Fruit fly (Drosophila melanogaster) whole organism, embryonic: ENCODE results near the gene CG10863.

Source experiments
- Blimp-1 ChIP-seq: fragments of 200-800 bp; sonication (Bioruptor generic); optimal IDR thresholded peaks from 3 replicates; lab custom pipeline; 2018; ENCODE audit warnings: missing biosample characterization, missing genetic modification characterization, mild to moderate bottlenecking, moderate library complexity, missing genetic modification reagents
- CG10565 ChIP-seq: fragments of 200-800 bp; sonication (Bioruptor generic); optimal IDR thresholded peaks from 3 replicates; lab custom pipeline; 2016; ENCODE audit warnings: missing biosample characterization, mild to moderate bottlenecking, missing genetic modification characterization
- CG11456 ChIP-seq: fragments of 200-800 bp; sonication (Bioruptor generic); IDR thresholded peaks from 3 replicates; pipeline ENCODE4 v1.3.6; 2022; ENCODE audit warnings: missing biosample characterization, missing genetic modification characterization
- CG13624 ChIP-seq: fragments of 200-800 bp; sonication (Bioruptor generic); optimal IDR thresholded peaks from 2 replicates; lab custom pipeline; 2016; ENCODE audit warnings: missing biosample characterization, missing genetic modification characterization
- CG13894 ChIP-seq: fragments of 200-800 bp; sonication (Bioruptor generic); optimal IDR thresholded peaks from 3 replicates; lab custom pipeline; 2018; ENCODE audit warnings: missing biosample characterization, mild to moderate bottlenecking, missing genetic modification characterization, moderate library complexity
- CG32772 ChIP-seq: fragments of 200-800 bp; sonication (Bioruptor generic); IDR thresholded peaks from 2 replicates; pipeline ENCODE4 v1.3.6; 2022; ENCODE audit warnings: missing biosample characterization, missing genetic modification characterization
- CG34224 ChIP-seq: fragments of 200-800 bp; sonication (Bioruptor generic); IDR thresholded peaks from 3 replicates; pipeline ENCODE4 v1.3.6; 2022; ENCODE audit warnings: missing biosample characterization, missing genetic modification characterization; ENCODE audit not compliant: partially characterized antibody
- CG4617 ChIP-seq: fragments of 200-800 bp; sonication (Bioruptor generic); optimal IDR thresholded peaks from 3 replicates; lab custom pipeline; 2016; ENCODE audit warnings: missing biosample characterization, missing genetic modification characterization, borderline replicate concordance
- CG4707 ChIP-seq: fragments of 200-800 bp; sonication (Bioruptor generic); optimal IDR thresholded peaks from 2 replicates; lab custom pipeline; 2018; ENCODE audit warnings: missing biosample characterization, mild to moderate bottlenecking, missing genetic modification characterization, moderate library complexity
- CG4854 ChIP-seq: fragments of 200-800 bp; sonication (Bioruptor generic); optimal IDR thresholded peaks from 2 replicates; lab custom pipeline; 2016; ENCODE audit warnings: missing biosample characterization, missing genetic modification characterization, inconsistent platforms
- CG9932 ChIP-seq: fragments of 200-800 bp; sonication (Bioruptor generic); IDR thresholded peaks from 2 replicates; pipeline ENCODE4 v1.3.6; 2022; ENCODE audit warnings: missing biosample characterization, missing genetic modification characterization
- CHES-1-like ChIP-seq: fragments of 200-800 bp; sonication (Bioruptor generic); optimal IDR thresholded peaks from 2 replicates; lab custom pipeline; 2016; ENCODE audit warnings: missing biosample characterization, missing genetic modification characterization
- CTCF ChIP-seq: fragments of 200-800 bp; sonication (Bioruptor generic); optimal IDR thresholded peaks from 2 replicates; lab custom pipeline; 2017; ENCODE audit warnings: missing biosample characterization, mild to moderate bottlenecking, missing genetic modification characterization, moderate library complexity
- Chrac-16 ChIP-seq: fragments of 200-800 bp; sonication (Bioruptor generic); optimal IDR thresholded peaks from 3 replicates; lab custom pipeline; 2016; ENCODE audit warnings: missing biosample characterization, missing genetic modification characterization
- D19A ChIP-seq: fragments of 200-800 bp; optimal IDR thresholded peaks from 3 replicates; lab custom pipeline; 2019; ENCODE audit warnings: missing biosample characterization, mild to moderate bottlenecking, missing genetic modification characterization, moderate library complexity
- Gsc ChIP-seq: fragments of 200-800 bp; sonication (Bioruptor generic); IDR thresholded peaks from 2 replicates; pipeline ENCODE4 v1.3.6; 2022; ENCODE audit warnings: missing biosample characterization, missing genetic modification characterization
- Gug ChIP-seq: fragments of 200-800 bp; sonication (Bioruptor generic); IDR thresholded peaks from 4 replicates; pipeline ENCODE4 v1.3.6; 2022; ENCODE audit warnings: missing biosample characterization, missing genetic modification characterization
- H15 ChIP-seq: fragments of 200-800 bp; sonication (Bioruptor generic); IDR thresholded peaks from 3 replicates; pipeline ENCODE4 v1.3.6; 2022; ENCODE audit warnings: missing biosample characterization, missing genetic modification characterization
- Hr51 ChIP-seq, 2 experiments: fragments of 200-800 bp; sonication (Bioruptor generic); optimal IDR thresholded peaks; 2 replicates in 1 of 2; 3 replicates in 1 of 2; lab custom pipeline; 2016 to 2018; ENCODE audit warnings: missing biosample characterization in 2 of 2, missing genetic modification characterization in 2 of 2, mild to moderate bottlenecking in 1 of 2, moderate library complexity in 1 of 2
- Kr ChIP-seq: fragments of 200-800 bp; sonication (Bioruptor generic); optimal IDR thresholded peaks from 2 replicates; lab custom pipeline; 2017; ENCODE audit warnings: missing biosample characterization, mild to moderate bottlenecking, missing genetic modification characterization
- MTF-1 ChIP-seq: fragments of 200-800 bp; sonication (Bioruptor generic); optimal IDR thresholded peaks from 2 replicates; lab custom pipeline; 2018; ENCODE audit warnings: missing biosample characterization, mild to moderate bottlenecking, missing genetic modification characterization, borderline replicate concordance
- Med ChIP-seq: fragments of 200-800 bp; sonication (Bioruptor generic); peaks from one replicate; lab custom pipeline; 2016; ENCODE audit warnings: missing biosample characterization, missing genetic modification characterization, mild to moderate bottlenecking, inconsistent platforms, moderate library complexity
- NK7.1 ChIP-seq: fragments of 200-800 bp; sonication (Bioruptor generic); optimal IDR thresholded peaks from 3 replicates; lab custom pipeline; 2016; ENCODE audit warnings: missing biosample characterization, missing genetic modification characterization
- Oli ChIP-seq: fragments of 200-800 bp; sonication (Bioruptor generic); optimal IDR thresholded peaks from 2 replicates; lab custom pipeline; 2018; ENCODE audit warnings: missing biosample characterization, mild to moderate bottlenecking, missing genetic modification characterization, moderate library complexity
- Opbp ChIP-seq: fragments of 200-800 bp; sonication (Bioruptor generic); IDR thresholded peaks from 3 replicates; pipeline ENCODE4 v1.3.6; 2022; ENCODE audit warnings: missing biosample characterization, missing genetic modification characterization; ENCODE audit not compliant: partially characterized antibody
- Optix ChIP-seq: fragments of 200-800 bp; sonication (Bioruptor generic); IDR thresholded peaks from 3 replicates; pipeline ENCODE4 v1.3.6; 2022; ENCODE audit warnings: missing biosample characterization, missing genetic modification characterization
- Taf1 ChIP-seq: fragments of 200-800 bp; sonication (Bioruptor generic); IDR thresholded peaks from 2 replicates; pipeline ENCODE4 v1.3.6; 2022; ENCODE audit warnings: missing biosample characterization, missing genetic modification characterization
- br ChIP-seq: fragments of >200 bp; optimal IDR thresholded peaks from 2 replicates; lab custom pipeline; 2017
- btn ChIP-seq: fragments of 200-800 bp; sonication (Bioruptor generic); optimal IDR thresholded peaks from 2 replicates; lab custom pipeline; 2016; ENCODE audit warnings: missing biosample characterization, missing genetic modification characterization
- cad ChIP-seq: fragments of >200 bp; optimal IDR thresholded peaks from 2 replicates; lab custom pipeline; 2017; ENCODE audit warnings: missing biosample characterization, missing genetic modification characterization
- crol ChIP-seq: fragments of 200-800 bp; sonication (Bioruptor generic); IDR thresholded peaks from 2 replicates; pipeline ENCODE4 v1.3.6; 2022; ENCODE audit warnings: missing biosample characterization, missing genetic modification characterization
- ems ChIP-seq: fragments of 200-800 bp; sonication (Bioruptor generic); optimal IDR thresholded peaks from 3 replicates; lab custom pipeline; 2016; ENCODE audit warnings: missing biosample characterization, missing genetic modification characterization
- eyg ChIP-seq: fragments of 200-800 bp; sonication (Bioruptor generic); optimal IDR thresholded peaks from 3 replicates; lab custom pipeline; 2016; ENCODE audit warnings: missing biosample characterization, missing genetic modification characterization
- jigr1 ChIP-seq: fragments of 200-800 bp; sonication (Bioruptor generic); IDR thresholded peaks from 3 replicates; pipeline ENCODE4 v1.3.6; 2022; ENCODE audit warnings: missing biosample characterization, missing genetic modification characterization
- lola ChIP-seq, 3 experiments: fragments of >200 bp in 2 of 3; fragments of 200-800 bp in 1 of 3; sonication (Bioruptor generic) in 1 of 3; optimal IDR thresholded peaks; 2 replicates each; lab custom pipeline; 2017 to 2019; ENCODE audit warnings: missing biosample characterization in 3 of 3, missing genetic modification characterization in 3 of 3, mild to moderate bottlenecking in 1 of 3, moderate library complexity in 1 of 3
- pb ChIP-seq: fragments of 200-800 bp; sonication (Bioruptor generic); optimal IDR thresholded peaks from 3 replicates; lab custom pipeline; 2016; ENCODE audit warnings: missing biosample characterization, missing genetic modification characterization
- pita ChIP-seq: fragments of 200-800 bp; sonication (Bioruptor generic); optimal IDR thresholded peaks from 2 replicates; lab custom pipeline; 2017; ENCODE audit warnings: missing biosample characterization, mild to moderate bottlenecking, missing genetic modification characterization
- pros ChIP-seq: fragments of 200-800 bp; sonication (Bioruptor generic); optimal IDR thresholded peaks from 3 replicates; lab custom pipeline; 2019; ENCODE audit warnings: missing biosample characterization, mild to moderate bottlenecking, missing genetic modification characterization, moderate library complexity
- scrt ChIP-seq: fragments of 200-800 bp; sonication (Bioruptor generic); optimal IDR thresholded peaks from 2 replicates; lab custom pipeline; 2018; ENCODE audit warnings: missing biosample characterization, mild to moderate bottlenecking, missing genetic modification characterization, moderate library complexity
- sd ChIP-seq: fragments of 200-800 bp; sonication (Bioruptor generic); optimal IDR thresholded peaks from 3 replicates; lab custom pipeline; 2018; ENCODE audit warnings: missing biosample characterization, mild to moderate bottlenecking, missing genetic modification characterization, moderate library complexity
- tll ChIP-seq, 2 experiments: fragments of 200-800 bp in 1 of 2; fragments of >200 bp in 1 of 2; sonication (Bioruptor generic) in 1 of 2; optimal IDR thresholded peaks; 2 replicates each; lab custom pipeline; 2017 to 2019; ENCODE audit warnings: missing biosample characterization in 2 of 2, missing genetic modification characterization in 2 of 2, mild to moderate bottlenecking in 1 of 2, moderate library complexity in 1 of 2
- tna ChIP-seq: fragments of 200-800 bp; sonication (Bioruptor generic); IDR thresholded peaks from 2 replicates; pipeline ENCODE4 v1.3.6; 2022; ENCODE audit warnings: missing biosample characterization, missing genetic modification characterization; ENCODE audit not compliant: partially characterized antibody
- unpg ChIP-seq: fragments of 200-800 bp; sonication (Bioruptor generic); optimal IDR thresholded peaks from 3 replicates; lab custom pipeline; 2018; ENCODE audit warnings: missing biosample characterization, mild to moderate bottlenecking, missing genetic modification characterization, moderate library complexity
- vvl ChIP-seq: fragments of 200-800 bp; sonication (Bioruptor generic); IDR thresholded peaks from 2 replicates; pipeline ENCODE4 v1.3.6; 2022; ENCODE audit warnings: missing biosample characterization, missing genetic modification characterization
- wor ChIP-seq: fragments of 200-800 bp; sonication (Bioruptor generic); IDR thresholded peaks from 2 replicates; pipeline ENCODE4 v1.3.6; 2022; ENCODE audit warnings: missing biosample characterization, missing genetic modification characterization
- z ChIP-seq: fragments of 200-800 bp; sonication (Bioruptor generic); IDR thresholded peaks from 3 replicates; pipeline ENCODE4 v1.3.6; 2022; ENCODE audit warnings: missing biosample characterization, missing genetic modification characterization
- zfh2 ChIP-seq: fragments of 200-800 bp; sonication (Bioruptor generic); optimal IDR thresholded peaks from 2 replicates; lab custom pipeline; 2016; ENCODE audit warnings: missing biosample characterization, missing genetic modification characterization

CG10863 gene

dm6 chr3L:3978762-3979516 is 36.7 kb upstream of the CG10863 start (continued):
- no peak for TF ChIP-seq sd (tag; lab: Kevin White, UChicago)
- peak; percentile 57 for TF ChIP-seq cad (GFP tag; lab: Kevin White, UChicago)
- TF ChIP-seq z (GFP tag; lab: Robert Waterston, UW), result no peak
- no peak for TF ChIP-seq zfh2 (GFP tag; lab: Kevin White, UChicago)
- TF ChIP-seq scrt (GFP tag; lab: Kevin White, UChicago), result peak; percentile 68
- TF ChIP-seq CG4854, result no peak
- TF ChIP-seq tna (GFP tag; lab: Robert Waterston, UW), result no peak
- TF ChIP-seq Kr (GFP tag; lab: Kevin White, UChicago), result peak; percentile 36
- TF ChIP-seq CG32772 (GFP tag; lab: Robert Waterston, UW), result no peak
- TF ChIP-seq crol (GFP tag; lab: Robert Waterston, UW), result peak; percentile 66
- TF ChIP-seq tll (GFP tag; optimal IDR thresholded peaks at IDR 0.05; lab: Kevin White, UChicago), result no peak
- TF ChIP-seq eyg (GFP tag; lab: Kevin White, UChicago), result no peak
- no peak for TF ChIP-seq Optix (GFP tag; lab: Robert Waterston, UW)
- peak; percentile 71 for TF ChIP-seq D19A (tag; lab: Kevin White, UChicago)
- no peak for TF ChIP-seq Chrac-16 (GFP tag; lab: Kevin White, UChicago)
- no peak for TF ChIP-seq CTCF (GFP tag; lab: Kevin White, UChicago)
- peak; percentile 83 for TF ChIP-seq pros
- no peak for TF ChIP-seq Gug (GFP tag; lab: Robert Waterston, UW)
- TF ChIP-seq unpg (GFP tag; lab: Kevin White, UChicago), result no peak
- TF ChIP-seq CHES-1-like (GFP tag; lab: Kevin White, UChicago), result no peak
- TF ChIP-seq CG10565, result no peak
- TF ChIP-seq Blimp-1, result no peak
- TF ChIP-seq Hr51 (GFP tag; optimal IDR thresholded peaks at IDR 0.05; lab: Kevin White, UChicago), result no peak
- TF ChIP-seq H15 (GFP tag; lab: Robert Waterston, UW), result no peak
- no peak for TF ChIP-seq MTF-1 (GFP tag; lab: Kevin White, UChicago)
- TF ChIP-seq CG13624 (GFP tag; lab: Kevin White, UChicago), result no peak
- no peak for TF ChIP-seq lola (GFP tag; optimal IDR thresholded peaks at IDR 0.05; lab: Kevin White, UChicago)
- TF ChIP-seq CG4707 (GFP tag; lab: Kevin White, UChicago), result no peak
- no peak for TF ChIP-seq br (lab: Kevin White, UChicago)
- TF ChIP-seq CG4617 (GFP tag; lab: Kevin White, UChicago), result no peak
- TF ChIP-seq pb, result no peak
- TF ChIP-seq CG13894, result peak; percentile 45
- no peak for TF ChIP-seq Oli
- no peak for TF ChIP-seq Gsc
- no peak for TF ChIP-seq ems
- no peak for TF ChIP-seq vvl (GFP tag; lab: Robert Waterston, UW)
- no peak for TF ChIP-seq CG34224 (GFP tag; lab: Robert Waterston, UW)
- TF ChIP-seq wor (GFP tag; lab: Robert Waterston, UW), result peak; percentile 33; the same call in 1 of the 2 replicates
- no peak for TF ChIP-seq CG11456 (GFP tag; lab: Robert Waterston, UW)
- TF ChIP-seq Taf1 (GFP tag; lab: Robert Waterston, UW), result no peak
- TF ChIP-seq jigr1 (GFP tag; lab: Robert Waterston, UW), result no peak
- no peak for TF ChIP-seq Opbp (GFP tag; lab: Robert Waterston, UW)
- no peak for TF ChIP-seq pita
- TF ChIP-seq btn (GFP tag; lab: Kevin White, UChicago), result no peak
- TF ChIP-seq NK7.1, result no peak
- no peak for TF ChIP-seq CG9932 (GFP tag; lab: Robert Waterston, UW)
- no peak for TF ChIP-seq Med
